Worm (Caenorhabditis elegans) whole organism, young adult: ENCODE data around the gene npr-13.

Experiments
- B0336.3 ChIP-seq: fragments of 200-800 bp; sonication (Bioruptor generic); IDR thresholded peaks from 2 replicates; pipeline ENCODE4 v1.3.6; 2022; ENCODE audit warnings: missing genetic modification characterization, missing compliant biosample characterization
- F57A8.1 ChIP-seq: fragments of 200-800 bp; sonication (Bioruptor generic); optimal IDR thresholded peaks from 2 replicates; lab custom pipeline; 2018; ENCODE audit warnings: mild to moderate bottlenecking, missing genetic modification characterization, moderate library complexity, missing compliant biosample characterization
- him-1 ChIP-seq: sonication (generic microtip); optimal IDR thresholded peaks from 2 replicates; lab custom pipeline; 2016; ENCODE audit warnings: missing genotype, missing genetic modification reagents, missing genetic modification characterization, missing compliant biosample characterization
- unc-130 ChIP-seq: sonication (generic microtip); optimal IDR thresholded peaks from 2 replicates; lab custom pipeline; 2016; ENCODE audit warnings: missing genetic modification reagents, missing genetic modification characterization, missing compliant biosample characterization
- unc-62 ChIP-seq: fragments of 150-350 bp; optimal IDR thresholded peaks from 2 replicates; lab custom pipeline; 2014; ENCODE audit warnings: missing biosample characterization, missing genetic modification reagents, missing genetic modification characterization
- ztf-18 ChIP-seq: sonication (generic microtip); optimal IDR thresholded peaks from 2 replicates; lab custom pipeline; 2016; ENCODE audit warnings: missing genotype, mild to moderate bottlenecking, missing genetic modification characterization, missing compliant biosample characterization

DNA sequence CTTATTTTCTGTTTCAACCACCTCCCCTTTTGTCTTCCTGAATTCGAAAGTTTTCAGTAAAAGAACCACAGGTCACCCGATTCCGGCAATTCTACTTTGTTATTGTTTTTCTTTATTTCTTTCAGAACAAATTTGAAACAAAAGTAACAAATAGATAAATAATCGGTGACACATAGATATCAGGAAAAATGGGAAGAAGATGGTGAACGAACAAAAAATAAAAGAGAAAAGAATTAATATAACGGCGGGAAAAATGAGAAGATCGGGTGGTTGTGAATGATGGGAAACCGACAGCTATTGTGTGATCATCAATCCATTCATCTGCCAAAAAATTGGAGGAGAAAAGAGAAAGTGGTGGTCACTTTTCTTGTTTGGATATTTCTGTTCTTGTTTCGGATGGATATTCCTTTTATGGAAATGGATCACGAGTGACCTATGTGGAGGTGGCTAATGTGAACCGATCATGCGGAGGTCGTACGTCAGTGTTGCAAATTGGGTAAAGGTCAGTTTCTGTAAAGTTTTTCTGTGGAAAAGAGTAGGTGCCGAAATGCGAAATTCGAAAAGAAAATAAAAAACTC, 18.9 kb upstream of the npr-13 start:
- no peak for TF ChIP-seq unc-130 (GFP tag; lab: Kevin White, UChicago)
- no peak for TF ChIP-seq unc-62 (GFP tag; lab: Kevin White, UChicago)
- no peak for TF ChIP-seq F57A8.1
- no peak for TF ChIP-seq B0336.3
- TF ChIP-seq him-1 (tag; lab: Kevin White, UChicago), result no peak
- TF ChIP-seq ztf-18, result no peak
